Fruit fly (Drosophila melanogaster) whole organism, adult: ENCODE results near the gene CG32152.

Experiments
- CG11617 ChIP-seq: fragments of 200-800 bp; sonication (Bioruptor generic); optimal IDR thresholded peaks from 2 replicates; lab custom pipeline; 2017; ENCODE audit warnings: mild to moderate bottlenecking, missing biosample characterization, missing genetic modification reagents, missing genetic modification characterization
- CG12768 ChIP-seq: fragments of 200-800 bp; sonication (Bioruptor generic); optimal IDR thresholded peaks from 2 replicates; lab custom pipeline; 2017; ENCODE audit warnings: missing biosample characterization, missing genetic modification characterization, mild to moderate bottlenecking, moderate library complexity, missing genetic modification reagents
- CG14711 ChIP-seq: fragments of 200-800 bp; sonication (Bioruptor generic); optimal IDR thresholded peaks from 2 replicates; lab custom pipeline; 2018; ENCODE audit warnings: missing biosample characterization, mild to moderate bottlenecking, missing genetic modification characterization, moderate library complexity
- CG33017 ChIP-seq: fragments of 200-800 bp; sonication (Bioruptor generic); optimal IDR thresholded peaks from 2 replicates; lab custom pipeline; 2018; ENCODE audit warnings: missing biosample characterization, mild to moderate bottlenecking, missing genetic modification characterization, moderate library complexity
- CG7045 ChIP-seq: fragments of 200-800 bp; sonication (Bioruptor generic); optimal IDR thresholded peaks from 2 replicates; lab custom pipeline; 2017; ENCODE audit warnings: missing biosample characterization, mild to moderate bottlenecking, missing genetic modification characterization
- Clk ChIP-seq: fragments of 200-800 bp; sonication (Bioruptor generic); optimal IDR thresholded peaks from 2 replicates; lab custom pipeline; 2017; ENCODE audit warnings: missing biosample characterization, missing genetic modification characterization
- Crg-1 ChIP-seq: fragments of 200-800 bp; sonication (Bioruptor generic); optimal IDR thresholded peaks from 2 replicates; lab custom pipeline; 2016; ENCODE audit warnings: missing biosample characterization, missing genetic modification characterization
- Hr96 ChIP-seq: fragments of 200-800 bp; sonication (Bioruptor generic); optimal IDR thresholded peaks from 2 replicates; lab custom pipeline; 2016; ENCODE audit warnings: missing biosample characterization, missing genetic modification characterization
- Mnt ChIP-seq: fragments of 200-800 bp; sonication (Bioruptor generic); optimal IDR thresholded peaks from 2 replicates; lab custom pipeline; 2016; ENCODE audit warnings: missing biosample characterization, mild to moderate bottlenecking, missing genetic modification characterization
- bab1 ChIP-seq: fragments of 200-800 bp; sonication (Bioruptor generic); optimal IDR thresholded peaks from 3 replicates; lab custom pipeline; 2019; ENCODE audit warnings: missing biosample characterization, mild to moderate bottlenecking, missing genetic modification characterization, moderate library complexity
- kay ChIP-seq: fragments of 200-800 bp; sonication (Bioruptor generic); peaks from one replicate; lab custom pipeline; 2016; ENCODE audit warnings: missing biosample characterization, missing genetic modification characterization, borderline replicate concordance
- ovo ChIP-seq: fragments of 200-800 bp; sonication (Bioruptor generic); optimal IDR thresholded peaks from 2 replicates; lab custom pipeline; 2016; ENCODE audit warnings: missing biosample characterization, missing genetic modification characterization
- pad ChIP-seq: fragments of 200-800 bp; sonication (Bioruptor generic); optimal IDR thresholded peaks from 3 replicates; lab custom pipeline; 2017; ENCODE audit warnings: missing biosample characterization, missing genetic modification characterization, mild to moderate bottlenecking, moderate library complexity, missing genetic modification reagents

DNA sequence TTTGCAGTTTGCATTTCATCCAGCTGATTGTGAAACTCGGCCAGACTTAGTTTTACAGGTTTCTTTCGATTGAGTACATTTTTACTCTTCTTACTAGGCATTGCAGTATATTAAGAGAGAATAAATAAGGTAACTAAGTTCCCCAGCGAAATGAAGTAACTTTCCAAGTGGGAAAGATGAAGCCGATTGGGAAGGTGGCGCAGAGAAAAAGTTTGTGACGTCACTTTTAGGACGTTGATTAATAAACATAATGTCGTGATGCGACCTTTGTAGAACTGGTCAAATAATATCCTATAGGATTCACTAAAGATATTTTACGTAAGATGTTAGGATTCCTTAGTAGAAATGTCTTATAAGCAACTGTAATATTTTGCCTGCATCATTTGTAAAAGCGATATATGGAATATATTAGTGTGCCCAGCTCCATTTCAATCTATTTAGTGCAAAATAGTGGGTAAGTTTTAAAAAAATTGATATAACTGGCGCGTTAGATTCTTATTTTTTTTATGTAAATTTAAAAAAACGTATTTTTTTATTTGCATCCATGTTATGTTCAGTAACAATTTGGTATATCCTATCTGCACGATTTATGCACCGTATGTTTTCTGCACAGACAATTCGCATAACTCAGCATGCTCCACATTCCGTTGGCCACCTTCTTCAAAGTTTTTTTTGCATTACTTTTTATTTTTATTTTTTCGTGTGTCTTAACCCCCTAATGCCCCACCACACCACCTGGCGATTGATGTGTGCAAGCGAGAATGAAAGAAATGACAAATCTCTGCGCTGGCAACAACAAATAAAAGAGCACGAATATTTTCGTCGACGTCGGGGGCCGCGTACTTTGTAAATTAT, at the start of gene CG32152:
- TF ChIP-seq pad (GFP tag; lab: Kevin White, UChicago) (no peak), bab1 (peak; percentile 47), ovo (GFP tag; lab: Kevin White, UChicago) (no peak), Hr96 (GFP tag; lab: Kevin White, UChicago) (no peak), kay (no peak), CG33017 (no peak), CG14711 (no peak), CG11617 (GFP tag; lab: Kevin White, UChicago) (no peak), Crg-1 (GFP tag; lab: Kevin White, UChicago) (no peak), Clk (GFP tag; lab: Kevin White, UChicago) (no peak), Mnt (GFP tag; lab: Kevin White, UChicago) (no peak), CG12768 (GFP tag; lab: Kevin White, UChicago) (no peak), CG7045 (no peak)
